Fruit fly (Drosophila melanogaster): ENCODE measurements around the gene WASp.

- TF ChIP-seq kay (GFP tag; ENCODE audit: borderline replicate concordance) (no peak), toe (GFP tag; optimal IDR thresholded peaks at IDR 0.05) (no peak), cnc (optimal IDR thresholded peaks at IDR 0.05) (no peak), Crg-1 (GFP tag; optimal IDR thresholded peaks at IDR 0.05) (no peak), CG1620 (GFP tag; optimal IDR thresholded peaks at IDR 0.05) (no peak), CG7101 (tag; optimal IDR thresholded peaks at IDR 0.05) (no peak)
These were observed 40.8 kb upstream of the WASp start, which contains the start of gene Nepl17 for dm6 chr3R:28872605-28873004.

Data from whole organism, adult.